Fruit fly (Drosophila melanogaster) whole organism, embryonic: ENCODE measurements around the gene Liprin-alpha.

Source experiments
- Asciz ChIP-seq: fragments of 200-800 bp; sonication (Bioruptor generic); optimal IDR thresholded peaks from 2 replicates; lab custom pipeline; 2017; ENCODE audit warnings: missing biosample characterization, mild to moderate bottlenecking, missing genetic modification characterization, missing genetic modification reagents
- Atf6 ChIP-seq: fragments of 200-800 bp; sonication (Bioruptor generic); IDR thresholded peaks from 2 replicates; pipeline ENCODE4 v1.3.6; 2022; ENCODE audit warnings: missing biosample characterization, missing genetic modification characterization
- CG1024 ChIP-seq: fragments of 200-800 bp; sonication (Bioruptor generic); IDR thresholded peaks from 2 replicates; pipeline ENCODE4 v1.3.6; 2022; ENCODE audit warnings: missing biosample characterization, missing genetic modification characterization
- CG10979 ChIP-seq: fragments of 200-800 bp; sonication (Bioruptor generic); optimal IDR thresholded peaks from 2 replicates; lab custom pipeline; 2018; ENCODE audit warnings: missing biosample characterization, mild to moderate bottlenecking, missing genetic modification characterization, moderate library complexity
- CG11247 ChIP-seq: fragments of 200-800 bp; sonication (Bioruptor generic); IDR thresholded peaks from 2 replicates; pipeline ENCODE4 v1.3.6; 2022; ENCODE audit warnings: missing biosample characterization, missing genetic modification characterization
- CG11398 ChIP-seq: fragments of 200-800 bp; sonication (Bioruptor generic); optimal IDR thresholded peaks from 2 replicates; lab custom pipeline; 2016; ENCODE audit warnings: missing biosample characterization, missing genetic modification characterization
- CG11456 ChIP-seq: fragments of 200-800 bp; sonication (Bioruptor generic); IDR thresholded peaks from 3 replicates; pipeline ENCODE4 v1.3.6; 2022; ENCODE audit warnings: missing biosample characterization, missing genetic modification characterization
- CG11695 ChIP-seq: fragments of 200-800 bp; sonication (Bioruptor generic); IDR thresholded peaks from 3 replicates; pipeline ENCODE4 v1.3.6; 2022; ENCODE audit warnings: missing biosample characterization, missing genetic modification characterization
- CG12942 ChIP-seq: fragments of 200-800 bp; sonication (Bioruptor generic); optimal IDR thresholded peaks from 3 replicates; lab custom pipeline; 2016; ENCODE audit warnings: missing biosample characterization, missing genetic modification characterization
- CG14710 ChIP-seq: fragments of 200-800 bp; sonication (Bioruptor generic); optimal IDR thresholded peaks from 3 replicates; lab custom pipeline; 2019; ENCODE audit warnings: missing biosample characterization, mild to moderate bottlenecking, missing genetic modification characterization, moderate library complexity
- CG15696 ChIP-seq: fragments of 200-800 bp; sonication (Bioruptor generic); optimal IDR thresholded peaks from 2 replicates; lab custom pipeline; 2019; ENCODE audit warnings: missing biosample characterization, mild to moderate bottlenecking, missing genetic modification characterization, moderate library complexity
- CG1603 ChIP-seq: fragments of 200-800 bp; sonication (Bioruptor generic); optimal IDR thresholded peaks from 2 replicates; lab custom pipeline; 2019; ENCODE audit warnings: missing biosample characterization, mild to moderate bottlenecking, missing genetic modification characterization, moderate library complexity
- CG16813 ChIP-seq: fragments of 200-800 bp; sonication (Bioruptor generic); IDR thresholded peaks from 3 replicates; pipeline ENCODE4 v1.3.6; 2022; ENCODE audit warnings: missing biosample characterization, missing genetic modification characterization; ENCODE audit not compliant: partially characterized antibody
- CG17568 ChIP-seq: fragments of 200-800 bp; sonication (Bioruptor generic); optimal IDR thresholded peaks from 2 replicates; lab custom pipeline; 2018; ENCODE audit warnings: missing biosample characterization, mild to moderate bottlenecking, missing genetic modification characterization, moderate library complexity
- CG18619 ChIP-seq: fragments of 200-800 bp; sonication (Bioruptor generic); optimal IDR thresholded peaks from 3 replicates; lab custom pipeline; 2017; ENCODE audit warnings: missing biosample characterization, mild to moderate bottlenecking, missing genetic modification characterization
- CG2712 ChIP-seq: fragments of 200-800 bp; optimal IDR thresholded peaks from 3 replicates; lab custom pipeline; 2019; ENCODE audit warnings: missing biosample characterization, mild to moderate bottlenecking, missing genetic modification characterization, moderate library complexity
- CG3995 ChIP-seq: fragments of 200-800 bp; sonication (Bioruptor generic); optimal IDR thresholded peaks from 3 replicates; lab custom pipeline; 2016; ENCODE audit warnings: missing biosample characterization, missing genetic modification characterization
- CG6272 ChIP-seq: fragments of 200-800 bp; sonication (Bioruptor generic); IDR thresholded peaks from 2 replicates; pipeline ENCODE4 v1.3.6; 2022; ENCODE audit warnings: missing biosample characterization, missing genetic modification characterization
- CG7357 ChIP-seq: fragments of 200-800 bp; sonication (Bioruptor generic); IDR thresholded peaks from 3 replicates; pipeline ENCODE4 v1.3.6; 2022; ENCODE audit warnings: missing biosample characterization, missing genetic modification characterization
- CG7556 ChIP-seq: fragments of 200-800 bp; sonication (Bioruptor generic); optimal IDR thresholded peaks from 2 replicates; lab custom pipeline; 2017; ENCODE audit warnings: missing biosample characterization, mild to moderate bottlenecking, missing genetic modification characterization
- CG8290 ChIP-seq, 3 experiments: fragments of 200-800 bp; sonication (Bioruptor generic); optimal IDR thresholded peaks; 2 replicates each; lab custom pipeline; 2016 to 2019; ENCODE audit warnings: missing biosample characterization in 3 of 3, missing genetic modification characterization in 3 of 3, mild to moderate bottlenecking in 2 of 3, moderate library complexity in 1 of 3
- CG8924 ChIP-seq: fragments of 200-800 bp; optimal IDR thresholded peaks from 3 replicates; lab custom pipeline; 2019; ENCODE audit warnings: missing biosample characterization, mild to moderate bottlenecking, missing genetic modification characterization, moderate library complexity
- CG9797 ChIP-seq: fragments of 200-800 bp; sonication (Bioruptor generic); optimal IDR thresholded peaks from 3 replicates; lab custom pipeline; 2018; ENCODE audit warnings: missing biosample characterization, mild to moderate bottlenecking, missing genetic modification characterization
- E2f2 ChIP-seq: fragments of 200-800 bp; sonication (Bioruptor generic); IDR thresholded peaks from 2 replicates; pipeline ENCODE4 v1.3.6; 2022; ENCODE audit warnings: missing biosample characterization, missing genetic modification characterization
- HLH4C ChIP-seq: fragments of 200-800 bp; sonication (Bioruptor generic); IDR thresholded peaks from 3 replicates; pipeline ENCODE4 v1.3.6; 2022; ENCODE audit warnings: missing biosample characterization, missing genetic modification characterization; ENCODE audit not compliant: partially characterized antibody
- Hsf ChIP-seq: fragments of 200-800 bp; sonication (Bioruptor generic); optimal IDR thresholded peaks from 3 replicates; lab custom pipeline; 2016; ENCODE audit warnings: missing biosample characterization, missing genetic modification characterization
- Lhr ChIP-seq: fragments of 200-800 bp; sonication (Bioruptor generic); optimal IDR thresholded peaks from 3 replicates; lab custom pipeline; 2017; ENCODE audit warnings: mild to moderate bottlenecking, missing biosample characterization, missing genetic modification reagents, missing genetic modification characterization
- Myb ChIP-seq: fragments of 200-800 bp; sonication (Bioruptor generic); optimal IDR thresholded peaks from 2 replicates; lab custom pipeline; 2016; ENCODE audit warnings: missing biosample characterization, missing genetic modification characterization
- NK7.1 ChIP-seq: fragments of 200-800 bp; sonication (Bioruptor generic); optimal IDR thresholded peaks from 3 replicates; lab custom pipeline; 2016; ENCODE audit warnings: missing biosample characterization, missing genetic modification characterization
- Xbp1 ChIP-seq: fragments of 200-800 bp; sonication (Bioruptor generic); optimal IDR thresholded peaks from 3 replicates; lab custom pipeline; 2016; ENCODE audit warnings: missing biosample characterization, mild to moderate bottlenecking, missing genetic modification characterization
- al ChIP-seq: fragments of 200-800 bp; sonication (Bioruptor generic); IDR thresholded peaks from 2 replicates; pipeline ENCODE4 v1.3.6; 2022; ENCODE audit warnings: missing biosample characterization, missing genetic modification characterization
- bsh ChIP-seq, 2 experiments: fragments of 200-800 bp; sonication (Bioruptor generic); optimal IDR thresholded peaks; 2 replicates each; lab custom pipeline; 2017 to 2018; ENCODE audit warnings: mild to moderate bottlenecking in 2 of 2, missing biosample characterization in 2 of 2, missing genetic modification characterization in 2 of 2, moderate library complexity in 1 of 2
- dm ChIP-seq: fragments of 200-800 bp; sonication (Bioruptor generic); optimal IDR thresholded peaks from 3 replicates; lab custom pipeline; 2016; ENCODE audit warnings: missing biosample characterization, missing genetic modification characterization
- fd102C ChIP-seq: fragments of 200-800 bp; sonication (Bioruptor generic); optimal IDR thresholded peaks from 2 replicates; lab custom pipeline; 2018; ENCODE audit warnings: missing biosample characterization, mild to moderate bottlenecking, missing genetic modification characterization, moderate library complexity
- fd96Cb ChIP-seq: fragments of 200-800 bp; sonication (Bioruptor generic); optimal IDR thresholded peaks from 2 replicates; lab custom pipeline; 2018; ENCODE audit warnings: missing biosample characterization, mild to moderate bottlenecking, missing genetic modification characterization, moderate library complexity
- insv ChIP-seq, 2 experiments: fragments of 200-800 bp; sonication (Bioruptor generic); optimal IDR thresholded peaks; 3 replicates each; lab custom pipeline; 2016 to 2018; ENCODE audit warnings: missing biosample characterization in 2 of 2, missing genetic modification characterization in 2 of 2
- inv ChIP-seq: fragments of 200-800 bp; sonication (Bioruptor generic); IDR thresholded peaks from 2 replicates; pipeline ENCODE4 v1.3.6; 2022; ENCODE audit warnings: missing biosample characterization, missing genetic modification characterization; ENCODE audit not compliant: partially characterized antibody
- kni ChIP-seq: fragments of 200-800 bp; sonication (Bioruptor generic); optimal IDR thresholded peaks from 3 replicates; lab custom pipeline; 2017; ENCODE audit warnings: mild to moderate bottlenecking, missing biosample characterization, missing genetic modification reagents, missing genetic modification characterization
- lov ChIP-seq, 2 experiments: fragments of 200-800 bp in 1 of 2; fragments of >200 bp in 1 of 2; sonication (Bioruptor generic) in 1 of 2; IDR thresholded peaks in 1 of 2; optimal IDR thresholded peaks in 1 of 2; 2 replicates in 1 of 2; 3 replicates in 1 of 2; pipeline versions ENCODE4 v1.3.6 to Lab custom; 2017 to 2022; ENCODE audit warnings: missing biosample characterization in 1 of 2, missing genetic modification characterization in 1 of 2
- mld ChIP-seq: fragments of 200-800 bp; sonication (Bioruptor generic); IDR thresholded peaks from 3 replicates; pipeline ENCODE4 v1.3.6; 2022; ENCODE audit warnings: missing biosample characterization, missing genetic modification characterization; ENCODE audit not compliant: partially characterized antibody
- pum ChIP-seq: fragments of 200-800 bp; sonication (Bioruptor generic); optimal IDR thresholded peaks from 2 replicates; lab custom pipeline; 2016; ENCODE audit warnings: missing biosample characterization, missing genetic modification characterization
- run ChIP-seq: fragments of 200-800 bp; sonication (Bioruptor generic); optimal IDR thresholded peaks from 3 replicates; lab custom pipeline; 2018; ENCODE audit warnings: missing biosample characterization, mild to moderate bottlenecking, missing genetic modification characterization
- salm ChIP-seq: fragments of 200-800 bp; sonication (Bioruptor generic); optimal IDR thresholded peaks from 2 replicates; lab custom pipeline; 2018; ENCODE audit warnings: missing biosample characterization, mild to moderate bottlenecking, missing genetic modification characterization
- sens-2 ChIP-seq: fragments of 200-800 bp; sonication (Bioruptor generic); IDR thresholded peaks from 2 replicates; pipeline ENCODE4 v1.3.6; 2022; ENCODE audit warnings: missing biosample characterization, missing genetic modification characterization
- slbo ChIP-seq: fragments of 200-800 bp; sonication (Bioruptor generic); IDR thresholded peaks from 2 replicates; pipeline ENCODE4 v1.3.6; 2022; ENCODE audit warnings: missing biosample characterization, missing genetic modification characterization
- sob ChIP-seq: fragments of 200-800 bp; sonication (Bioruptor generic); IDR thresholded peaks from 2 replicates; pipeline ENCODE4 v1.3.6; 2022; ENCODE audit warnings: missing biosample characterization, missing genetic modification characterization
- ssp ChIP-seq: fragments of 200-800 bp; sonication (Bioruptor generic); IDR thresholded peaks from 2 replicates; pipeline ENCODE4 v1.3.6; 2022; ENCODE audit warnings: missing biosample characterization, missing genetic modification characterization
- tin ChIP-seq: fragments of 200-800 bp; sonication (Bioruptor generic); optimal IDR thresholded peaks from 3 replicates; lab custom pipeline; 2016; ENCODE audit warnings: missing biosample characterization, missing genetic modification characterization
- tio ChIP-seq: fragments of 200-800 bp; sonication (Bioruptor generic); optimal IDR thresholded peaks from 2 replicates; lab custom pipeline; 2017; ENCODE audit warnings: missing biosample characterization, missing genetic modification characterization, inconsistent platforms

The Liprin-alpha gene

dm6 chr2L:6700742-6701141, 23.0 kb upstream of the Liprin-alpha start (continued):
- TF ChIP-seq CG2712 (tag; lab: Kevin White, UChicago), result peak; percentile 36
- peak; percentile 2 for TF ChIP-seq CG10979 (tag; lab: Kevin White, UChicago)
- no peak for TF ChIP-seq lov (optimal IDR thresholded peaks at IDR 0.05; lab: Kevin White, UChicago)
- TF ChIP-seq lov (GFP tag; IDR thresholded peaks at IDR 0.05; lab: Robert Waterston, UW), result 0 out of 3 replicates have a peak, but pooled peaks have one; percentile 59
- TF ChIP-seq fd102C, result peak; percentile 99
- TF ChIP-seq sens-2 (GFP tag; lab: Robert Waterston, UW), result peak; percentile 54; the same call in 1 of the 2 replicates
- peak; percentile 25 for TF ChIP-seq Lhr (GFP tag; lab: Kevin White, UChicago)
- peak; percentile 70 for TF ChIP-seq CG1603 (tag; lab: Kevin White, UChicago)
- peak; percentile 60 for TF ChIP-seq CG11398 (GFP tag; lab: Kevin White, UChicago)
- TF ChIP-seq CG3995 (GFP tag; lab: Kevin White, UChicago), result no peak
- TF ChIP-seq HLH4C, result no peak
- TF ChIP-seq NK7.1 (GFP tag; lab: Kevin White, UChicago), result peak; percentile 31
- TF ChIP-seq inv (GFP tag; lab: Robert Waterston, UW), result no peak
- TF ChIP-seq Myb, result no peak
- TF ChIP-seq CG14710 (tag; lab: Kevin White, UChicago), result peak; percentile 57
- TF ChIP-seq CG8290 (GFP tag; optimal IDR thresholded peaks at IDR 0.05; lab: Kevin White, UChicago), result peak; percentile 31
- TF ChIP-seq CG8290 (tag; optimal IDR thresholded peaks at IDR 0.05; lab: Kevin White, UChicago), result peak in 1 of 2 experiments; percentile 39
- TF ChIP-seq bsh (GFP tag; optimal IDR thresholded peaks at IDR 0.05; lab: Kevin White, UChicago), result peak in 1 of 2 experiments; percentile 17
- TF ChIP-seq CG11456, result no peak
- TF ChIP-seq Asciz (GFP tag; lab: Kevin White, UChicago), result peak; percentile 36
- peak in 1 of 2 experiments; percentile 20 for TF ChIP-seq insv (GFP tag; optimal IDR thresholded peaks at IDR 0.05; lab: Kevin White, UChicago)
- TF ChIP-seq CG11247 (GFP tag; lab: Robert Waterston, UW), result no peak
- TF ChIP-seq CG12942 (GFP tag; lab: Kevin White, UChicago), result peak; percentile 12
- no peak for TF ChIP-seq Xbp1 (GFP tag; lab: Kevin White, UChicago)
- TF ChIP-seq CG15696 (tag; lab: Kevin White, UChicago), result peak; percentile 91
- no peak for TF ChIP-seq CG9797 (GFP tag; lab: Kevin White, UChicago)
- TF ChIP-seq tin (GFP tag; lab: Kevin White, UChicago), result no peak
- peak; percentile 19 for TF ChIP-seq CG18619 (GFP tag; lab: Kevin White, UChicago)
- no peak for TF ChIP-seq CG16813
- TF ChIP-seq salm (tag; lab: Kevin White, UChicago), result no peak
- peak; percentile 23 for TF ChIP-seq Hsf (GFP tag; lab: Kevin White, UChicago)
- no peak for TF ChIP-seq CG1024 (GFP tag; lab: Robert Waterston, UW)
- no peak for TF ChIP-seq CG11695 (GFP tag; lab: Robert Waterston, UW)
- no peak for TF ChIP-seq al (GFP tag; lab: Robert Waterston, UW)
- peak; percentile 3 for TF ChIP-seq tio (GFP tag; lab: Kevin White, UChicago)
- TF ChIP-seq dm (GFP tag; lab: Kevin White, UChicago), result no peak
- TF ChIP-seq Atf6 (GFP tag; lab: Robert Waterston, UW), result no peak
- peak; percentile 6 for TF ChIP-seq fd96Cb (tag; lab: Kevin White, UChicago)
- TF ChIP-seq CG6272 (GFP tag; lab: Robert Waterston, UW), result no peak
- no peak for TF ChIP-seq E2f2 (GFP tag; lab: Robert Waterston, UW)
- TF ChIP-seq slbo, result no peak
- TF ChIP-seq CG7357 (GFP tag; lab: Robert Waterston, UW), result no peak
- no peak for TF ChIP-seq mld (GFP tag; lab: Robert Waterston, UW)
- no peak for TF ChIP-seq pum (GFP tag; lab: Kevin White, UChicago)
- peak; percentile 3 for TF ChIP-seq kni
- no peak for TF ChIP-seq ssp (GFP tag; lab: Robert Waterston, UW)
- TF ChIP-seq CG8924 (tag; lab: Kevin White, UChicago), result peak; percentile 71
- TF ChIP-seq CG7556, result peak; percentile 20
- TF ChIP-seq run (tag; lab: Kevin White, UChicago), result peak; percentile 30
- 0 out of 2 replicates have a peak, but pooled peaks have one; percentile 25 for TF ChIP-seq sob (GFP tag; lab: Robert Waterston, UW)
- peak; percentile 67 for TF ChIP-seq CG17568
